Worm (Caenorhabditis elegans): Measurements from ENCODE around the gene sorf-2.

Gene sorf-2

ce11 chrIII:5346017-5346416 lies 19.6 kb downstream of the sorf-2 start, which contains the start of gene glrx-21 (continued):
- TF ChIP-seq aptf-3 (GFP tag; IDR thresholded peaks at IDR 0.05): no peak
- no peak for TF ChIP-seq B0261.1 (tag; optimal IDR thresholded peaks at IDR 0.05)

ce11 chrIII:5349250-5349649 lies 22.8 kb downstream of the sorf-2 start, which contains the start of gene thoc-5:
Gene thoc-5, minus strand, starts transcription at chrIII:5349401.
- TF ChIP-seq mxl-1 (tag; optimal IDR thresholded peaks at IDR 0.05) (no peak), dox-1 (GFP tag; IDR thresholded peaks at IDR 0.05) (no peak), Y53G8AR.9 (GFP tag; conservative IDR thresholded peaks at IDR 0.05) (no peak; the same call in 1 of the 2 replicates), B0019.2 (GFP tag; conservative IDR thresholded peaks at IDR 0.05) (no peak), Y53F4B.3 (GFP tag; IDR thresholded peaks at IDR 0.05) (no peak), Y67H2A.10 (GFP tag; conservative IDR thresholded peaks at IDR 0.05) (no peak), attf-3 (GFP tag; conservative IDR thresholded peaks at IDR 0.05) (peak; percentile 64; the same call in 1 of the 2 replicates), dpff-1 (tag; optimal IDR thresholded peaks at IDR 0.05) (no peak), ceh-58 (GFP tag; IDR thresholded peaks at IDR 0.05) (no peak), rcor-1 (GFP tag; IDR thresholded peaks at IDR 0.05) (peak; percentile 69), madf-10 (tag; optimal IDR thresholded peaks at IDR 0.05) (peak; percentile 32), chd-7 (tag; optimal IDR thresholded peaks at IDR 0.05) (no peak), ztf-26 (tag; optimal IDR thresholded peaks at IDR 0.05) (no peak), hmg-1.2 (GFP tag; IDR thresholded peaks at IDR 0.05) (peak; percentile 26; the same call in 1 of the 2 replicates), zfh-2 (GFP tag; conservative IDR thresholded peaks at IDR 0.05) (no peak), him-1 (tag; optimal IDR thresholded peaks at IDR 0.05) (no peak), attf-6 (GFP tag; IDR thresholded peaks at IDR 0.05) (no peak), nhr-90 (tag; optimal IDR thresholded peaks at IDR 0.05) (no peak), lag-1 (GFP tag; IDR thresholded peaks at IDR 0.05) (0 out of 2 replicates have a peak, but pooled peaks have one; percentile 74), dpl-1 (GFP tag; optimal IDR thresholded peaks at IDR 0.05) (peak; percentile 83), nhr-179 (tag; optimal IDR thresholded peaks at IDR 0.05) (no peak), ccch-3 (GFP tag; optimal IDR thresholded peaks at IDR 0.05) (no peak), egl-18 (GFP tag; IDR thresholded peaks at IDR 0.05) (no peak), cebp-2 (GFP tag; IDR thresholded peaks at IDR 0.05) (no peak), F39B2.1 (GFP tag; IDR thresholded peaks at IDR 0.05) (no peak), sptf-2 (GFP tag; optimal IDR thresholded peaks at IDR 0.05) (no peak), B0261.1 (tag; optimal IDR thresholded peaks at IDR 0.05) (no peak), B0035.1 (tag; optimal IDR thresholded peaks at IDR 0.05) (no peak), F49E8.2 (tag; optimal IDR thresholded peaks at IDR 0.05; ENCODE audit: insufficient read depth) (no peak), nfya-1 (tag; optimal IDR thresholded peaks at IDR 0.05; ENCODE audit: borderline replicate concordance, insufficient read depth) (no peak), pbrm-1 (GFP tag; IDR thresholded peaks at IDR 0.05) (peak; percentile 61; the same call in 1 of the 2 replicates), egl-44 (GFP tag; IDR thresholded peaks at IDR 0.05) (no peak), F23B12.7 (tag; optimal IDR thresholded peaks at IDR 0.05; ENCODE audit: insufficient read depth) (no peak), F57C9.4 (tag; optimal IDR thresholded peaks at IDR 0.05) (no peak), bed-1 (GFP tag; IDR thresholded peaks at IDR 0.05) (no peak), mcd-1 (GFP tag; IDR thresholded peaks at IDR 0.05) (peak; percentile 81), sea-2 (GFP tag; IDR thresholded peaks at IDR 0.05) (no peak), madf-6 (GFP tag; IDR thresholded peaks at IDR 0.05) (peak; percentile 65; the same call in 1 of the 2 replicates), madf-3 (GFP tag; IDR thresholded peaks at IDR 0.05) (no peak), let-526 (GFP tag; IDR thresholded peaks at IDR 0.05) (peak; percentile 69), nfyb-1 (GFP tag; IDR thresholded peaks at IDR 0.05) (peak; percentile 44; the same call in 1 of the 2 replicates), mel-28 (tag; optimal IDR thresholded peaks at IDR 0.05; ENCODE audit: borderline replicate concordance) (no peak), lir-1 (GFP tag; conservative IDR thresholded peaks at IDR 0.05) (peak; percentile 84), attf-5 (GFP tag; optimal IDR thresholded peaks at IDR 0.05) (peak; percentile 6), C17E4.6 (GFP tag; IDR thresholded peaks at IDR 0.05) (no peak), F57A8.1 (GFP tag; optimal IDR thresholded peaks at IDR 0.05) (no peak)
